Fruit fly (Drosophila melanogaster): ENCODE measurements around the gene Ptip.

The Ptip gene

DNA sequence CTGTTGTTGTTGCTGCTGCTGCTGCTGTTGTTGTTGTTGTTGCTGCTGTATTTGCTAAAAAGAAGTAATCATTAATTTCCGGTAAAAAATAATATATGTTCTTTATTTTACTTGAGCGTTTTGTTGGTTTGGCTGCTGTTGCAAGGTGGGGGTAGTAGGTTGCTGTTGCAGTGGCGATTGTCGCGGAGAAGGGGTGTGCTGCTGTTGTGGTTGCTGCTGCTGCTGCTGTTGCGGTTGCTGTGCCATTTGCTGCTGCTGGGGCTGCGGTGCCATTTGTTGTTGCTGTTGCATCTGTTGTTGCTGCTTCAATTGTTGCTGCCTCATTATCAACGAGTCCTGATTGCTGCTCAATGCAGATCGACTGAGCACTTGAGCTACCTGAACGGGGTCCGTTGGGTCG, 3.2 kb downstream of the Ptip start:
- no peak for TF ChIP-seq h (optimal IDR thresholded peaks at IDR 0.05)
- no peak for TF ChIP-seq psq (optimal IDR thresholded peaks at IDR 0.05)
- no peak for TF ChIP-seq insv (optimal IDR thresholded peaks at IDR 0.05)
- TF ChIP-seq Myc (optimal IDR thresholded peaks at IDR 0.05) = no peak
- no peak for TF ChIP-seq ttk (optimal IDR thresholded peaks at IDR 0.05)
- no peak for TF ChIP-seq Sin3A (optimal IDR thresholded peaks at IDR 0.05)

DNA sequence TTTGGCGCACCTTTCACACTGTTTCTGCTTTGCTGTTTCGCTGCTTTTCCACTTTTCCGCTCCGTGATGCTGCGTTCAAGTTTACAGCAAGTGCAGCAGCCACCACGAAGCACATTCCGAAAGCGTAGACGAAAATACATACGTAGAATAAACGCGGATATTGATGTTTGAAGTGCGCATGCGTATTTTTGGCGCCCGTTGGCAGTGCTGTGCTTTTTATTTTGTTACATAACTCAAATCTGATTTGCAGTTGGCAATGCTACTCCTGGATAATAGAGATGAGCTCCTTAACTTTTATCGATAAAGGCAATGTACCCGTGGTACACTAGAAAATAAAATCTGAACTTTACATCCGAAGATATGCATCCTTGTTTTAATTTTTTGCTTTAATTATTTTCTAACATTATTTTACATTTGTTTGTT, 22.2 kb downstream of the Ptip start:
- TF ChIP-seq Sin3A (optimal IDR thresholded peaks at IDR 0.05) = no peak
- TF ChIP-seq Myc (optimal IDR thresholded peaks at IDR 0.05) = no peak
- no peak for TF ChIP-seq psq (optimal IDR thresholded peaks at IDR 0.05)
- TF ChIP-seq h (optimal IDR thresholded peaks at IDR 0.05) = no peak
- no peak for TF ChIP-seq ttk (optimal IDR thresholded peaks at IDR 0.05)
- no peak for TF ChIP-seq insv (optimal IDR thresholded peaks at IDR 0.05)

DNA sequence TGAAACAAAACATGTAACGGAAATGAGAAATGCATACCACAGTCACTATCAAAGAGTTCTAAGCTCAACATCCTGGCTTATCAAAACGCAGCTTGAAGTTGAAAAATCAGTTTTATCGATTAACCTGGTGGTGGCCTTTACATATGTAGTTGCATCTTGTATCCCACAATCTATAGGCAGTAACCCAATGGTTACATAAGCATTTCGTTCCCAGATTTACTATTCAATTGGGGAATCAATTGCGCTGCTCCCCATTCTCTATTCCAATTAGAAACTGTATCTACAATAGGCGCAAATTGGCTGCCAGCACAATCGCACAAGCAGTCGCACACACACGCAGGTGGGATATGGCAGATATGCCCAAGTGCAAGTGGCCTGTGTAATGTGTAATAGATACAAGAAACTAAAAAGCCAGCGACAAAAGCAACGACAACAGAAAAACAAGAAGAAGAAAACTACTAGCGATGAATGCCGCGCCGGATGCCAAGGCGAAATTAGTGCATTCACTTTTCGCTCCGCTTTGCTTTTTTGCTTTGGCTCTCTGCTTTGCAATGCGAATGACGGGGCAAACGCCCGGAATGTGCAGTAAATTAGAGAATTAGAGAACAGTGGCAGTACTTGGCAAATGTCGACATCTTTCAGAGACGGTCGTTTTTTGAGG, 23.2 kb downstream of the Ptip start:
- no peak for TF ChIP-seq Sin3A (optimal IDR thresholded peaks at IDR 0.05)
- no peak for TF ChIP-seq Myc (optimal IDR thresholded peaks at IDR 0.05)
- TF ChIP-seq ttk (optimal IDR thresholded peaks at IDR 0.05) = no peak
- no peak for TF ChIP-seq h (optimal IDR thresholded peaks at IDR 0.05)
- TF ChIP-seq insv (optimal IDR thresholded peaks at IDR 0.05) = no peak
- TF ChIP-seq psq (optimal IDR thresholded peaks at IDR 0.05) = no peak

DNA sequence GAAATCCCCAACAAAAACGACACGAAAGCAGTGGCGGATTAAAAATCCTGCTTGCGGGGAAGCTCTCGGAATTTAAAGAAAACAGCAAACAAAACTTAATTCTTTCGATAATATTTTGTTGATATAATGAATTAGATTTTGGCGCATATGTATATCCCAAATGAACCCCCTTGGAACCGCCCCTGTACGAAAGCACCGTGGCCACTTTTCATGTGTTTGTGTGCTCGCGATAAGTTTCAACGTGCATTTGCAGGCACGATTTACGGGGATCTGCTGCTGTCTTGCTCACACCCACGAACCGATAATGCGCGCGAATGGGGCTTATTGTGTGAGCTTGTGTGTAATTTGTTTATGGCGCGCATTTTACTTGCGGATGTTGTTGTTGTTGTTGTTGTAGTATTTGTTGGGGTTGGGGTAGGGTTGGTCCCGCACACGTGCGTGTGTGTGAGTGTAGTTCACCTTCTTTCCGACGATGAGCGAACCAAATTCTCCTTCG, 23.9 kb downstream of the Ptip start:
- TF ChIP-seq ttk (optimal IDR thresholded peaks at IDR 0.05) (no peak), Myc (optimal IDR thresholded peaks at IDR 0.05) (no peak), psq (optimal IDR thresholded peaks at IDR 0.05) (peak; percentile 44)

DNA sequence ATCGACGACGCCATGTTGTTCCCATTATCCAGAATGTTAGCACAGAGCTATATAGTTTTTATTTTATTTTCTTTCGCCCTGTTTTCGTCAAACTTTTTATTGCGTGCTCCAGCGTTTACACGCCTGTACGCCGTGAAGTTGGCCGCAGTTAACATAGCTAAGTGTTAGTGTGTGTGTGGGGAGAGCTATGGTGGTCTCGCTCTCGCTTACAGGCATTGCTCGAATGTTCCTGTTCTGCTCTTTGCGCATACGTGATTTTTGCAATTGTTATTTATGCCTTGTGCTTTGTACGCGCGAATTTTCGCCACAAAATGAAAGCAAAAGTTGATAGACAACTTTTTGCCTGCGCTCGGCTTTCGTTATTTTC, 24.9 kb downstream of the Ptip start:
- TF ChIP-seq psq (optimal IDR thresholded peaks at IDR 0.05) (peak; percentile 97), insv (optimal IDR thresholded peaks at IDR 0.05) (no peak), Sin3A (optimal IDR thresholded peaks at IDR 0.05) (no peak)

DNA sequence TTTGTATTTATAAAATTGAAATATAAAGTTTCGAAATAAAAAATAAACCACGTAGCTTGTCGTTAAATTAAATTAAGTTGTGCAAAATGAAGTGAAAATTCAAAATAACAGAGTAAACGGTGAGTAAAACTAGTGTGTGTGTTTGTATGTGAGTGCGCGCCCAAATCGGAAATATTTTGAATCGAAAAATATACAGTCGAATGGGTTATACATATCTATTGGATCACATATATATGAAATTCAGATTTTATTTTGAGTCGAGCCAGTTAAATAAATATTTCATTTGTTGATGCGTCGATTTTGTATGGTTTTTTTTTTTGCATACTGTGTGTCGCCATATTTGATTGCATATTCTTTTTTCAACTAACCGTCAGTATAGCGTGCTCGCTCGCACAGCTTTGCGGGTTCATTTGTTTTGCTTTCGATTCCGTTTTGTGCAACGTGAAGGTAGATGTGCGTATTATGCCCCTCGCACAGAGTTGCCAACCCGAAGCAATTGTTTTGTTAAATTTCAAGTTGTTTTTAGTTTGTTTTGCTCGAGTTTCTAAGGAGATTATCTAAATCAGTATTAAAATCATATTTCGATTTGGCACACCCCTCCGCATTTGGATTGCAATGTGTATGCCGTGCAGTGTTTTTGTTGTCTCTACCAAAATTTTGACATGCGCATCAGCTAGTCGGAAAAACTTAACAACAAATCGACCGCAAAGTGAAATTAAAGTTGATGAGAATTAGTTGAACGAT, 25.5 kb downstream of the Ptip start:
- TF ChIP-seq ttk (optimal IDR thresholded peaks at IDR 0.05) = no peak
- no peak for TF ChIP-seq h (optimal IDR thresholded peaks at IDR 0.05)
- TF ChIP-seq psq (optimal IDR thresholded peaks at IDR 0.05) = peak; percentile 59
- TF ChIP-seq insv (optimal IDR thresholded peaks at IDR 0.05) = no peak

DNA sequence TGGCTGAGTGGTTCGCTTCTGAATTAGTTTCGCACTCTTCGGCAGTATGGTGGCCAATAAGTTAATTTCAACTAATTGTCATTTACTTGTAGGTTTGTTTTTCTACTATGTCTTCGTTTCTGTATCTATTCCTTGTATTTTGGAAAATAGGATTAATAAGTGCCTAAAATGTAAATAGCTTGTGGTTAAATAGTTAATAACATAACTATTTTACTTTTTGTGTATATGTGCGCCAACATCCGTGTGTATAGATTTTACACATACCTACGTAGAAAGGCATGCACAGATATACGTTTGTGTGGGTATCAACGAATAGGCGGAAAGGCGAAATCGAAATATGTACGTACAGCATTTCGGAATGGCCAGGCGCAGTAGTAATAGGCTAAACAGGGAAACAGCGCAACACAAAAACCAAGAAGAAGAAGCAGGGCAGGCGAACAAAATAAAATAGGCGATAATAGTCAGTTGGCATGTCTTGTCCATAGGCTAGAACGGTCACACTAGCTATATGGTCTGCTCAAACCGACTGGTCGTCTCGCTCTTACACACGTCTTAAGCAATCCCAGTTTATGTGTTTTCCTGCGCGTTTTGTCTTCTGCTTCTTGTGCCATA, 26.3 kb downstream of the Ptip start:
- TF ChIP-seq psq (optimal IDR thresholded peaks at IDR 0.05) (peak; percentile 98), h (optimal IDR thresholded peaks at IDR 0.05) (no peak)

DNA sequence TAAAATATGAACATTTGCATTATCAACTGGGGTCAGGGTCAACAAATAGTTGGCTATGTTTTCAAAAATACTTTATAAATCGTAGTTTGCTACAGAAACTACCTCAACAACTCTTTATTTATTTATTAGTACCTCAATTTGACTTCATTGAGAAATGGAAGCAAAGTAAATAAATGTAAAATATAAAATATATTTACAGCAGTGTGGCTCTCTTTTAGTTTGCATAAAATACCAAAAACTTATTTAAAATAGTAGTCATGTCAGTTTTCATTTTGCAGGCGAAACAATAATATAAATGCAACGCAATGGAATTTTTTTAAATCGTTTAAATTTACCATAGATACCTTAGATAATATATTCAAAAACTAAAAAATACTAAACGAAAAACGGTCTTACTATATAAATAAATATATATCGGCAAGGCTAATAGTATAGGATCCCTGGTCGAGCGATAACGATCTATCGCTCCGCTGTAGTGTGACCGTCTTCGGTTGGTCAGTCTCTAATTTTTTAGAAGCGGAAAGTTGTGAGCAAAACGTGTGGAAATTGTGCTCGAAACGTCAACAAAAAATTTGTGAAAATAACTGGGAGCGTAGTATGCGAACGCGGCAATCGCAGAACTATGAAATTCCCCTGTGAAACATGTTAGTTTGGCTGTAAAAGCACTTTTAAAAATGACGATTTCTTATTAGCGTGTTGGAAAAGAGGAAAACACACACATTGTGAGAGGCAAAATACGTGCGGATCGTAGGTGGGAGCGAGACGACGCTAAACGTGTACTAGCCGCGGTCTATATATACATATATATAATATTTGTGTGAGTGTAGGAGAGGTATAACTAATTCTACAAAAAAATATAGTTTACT, 27.0 kb downstream of the Ptip start, which contains the start of the genes Nprl3 and upSET:
TSS of gene Nprl3 (minus strand) at position 223 of the 866 bp plus-strand sequence.
TSS of gene upSET (plus strand) at position 470 of the 866 bp plus-strand sequence.
- TF ChIP-seq Myc (optimal IDR thresholded peaks at IDR 0.05) (no peak), psq (optimal IDR thresholded peaks at IDR 0.05) (peak; percentile 48)

DNA sequence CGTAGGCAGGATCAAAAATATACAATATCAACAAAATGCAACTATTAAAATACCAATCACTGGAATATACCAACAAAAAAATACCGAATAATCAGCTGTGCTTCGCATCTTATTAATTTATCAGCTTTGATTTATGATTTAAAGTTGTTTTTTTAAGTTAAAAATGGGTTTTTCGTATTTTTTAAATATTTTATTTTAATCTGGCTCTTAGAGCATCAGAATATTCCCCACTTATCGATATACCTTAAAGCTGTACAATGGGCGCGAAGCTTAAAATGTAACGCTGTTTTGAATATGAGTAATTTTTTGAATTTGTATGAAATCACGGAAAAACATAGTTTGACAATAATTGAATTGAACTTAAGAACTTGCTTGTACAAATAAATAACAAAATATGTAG, 29.7 kb downstream of the Ptip start, which contains the start of gene CG17359:
TSS of gene CG17359 (minus strand) at position 48 of the 400 bp plus-strand sequence.
- TF ChIP-seq h (optimal IDR thresholded peaks at IDR 0.05) = no peak

DNA sequence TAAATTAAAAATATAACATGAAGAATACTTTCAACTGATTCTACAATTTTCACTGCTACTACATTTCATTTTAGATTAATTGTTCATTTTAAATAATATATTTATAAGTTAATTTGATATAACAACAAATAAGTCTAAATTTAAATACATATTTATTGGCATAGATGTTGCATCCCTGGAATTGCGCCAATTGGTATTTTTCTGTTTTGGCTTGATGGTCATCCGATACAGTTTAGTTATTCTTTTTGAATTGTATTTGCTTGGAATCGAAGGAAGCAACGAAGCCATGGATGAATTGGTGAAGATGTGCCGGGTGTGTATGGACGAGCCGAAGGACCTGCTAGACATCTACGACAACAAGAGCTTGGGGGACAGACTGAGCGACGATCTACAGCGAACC, 31.9 kb downstream of the Ptip start, which contains the start of gene CG17361:
TSS of gene CG17361 (plus strand) at position 200 of the 400 bp plus-strand sequence.
- TF ChIP-seq ttk (optimal IDR thresholded peaks at IDR 0.05) (no peak), insv (optimal IDR thresholded peaks at IDR 0.05) (no peak), Myc (optimal IDR thresholded peaks at IDR 0.05) (no peak), psq (optimal IDR thresholded peaks at IDR 0.05) (no peak), h (optimal IDR thresholded peaks at IDR 0.05) (no peak), Sin3A (optimal IDR thresholded peaks at IDR 0.05) (no peak)

DNA sequence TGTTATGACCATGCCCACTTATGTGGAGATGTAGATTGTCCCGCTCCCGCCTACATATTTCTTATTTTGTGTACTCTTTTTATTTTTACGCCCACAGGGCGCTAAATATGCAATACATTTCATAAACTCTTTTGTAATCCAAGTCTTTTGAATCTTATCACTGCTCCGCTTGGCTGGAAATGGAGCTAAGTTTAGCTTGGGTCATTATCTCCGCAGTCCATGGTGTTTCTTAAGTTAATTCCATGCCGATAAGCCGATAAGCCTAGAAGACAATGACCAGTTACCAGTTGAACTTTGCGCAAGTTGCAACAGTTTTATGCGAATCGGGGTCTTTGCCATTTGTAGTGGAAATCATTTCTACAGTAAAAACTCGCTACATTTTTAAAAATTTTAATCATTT, 32.5 kb downstream of the Ptip start:
- TF ChIP-seq h (optimal IDR thresholded peaks at IDR 0.05) = no peak
- TF ChIP-seq Myc (optimal IDR thresholded peaks at IDR 0.05) = no peak
- TF ChIP-seq Sin3A (optimal IDR thresholded peaks at IDR 0.05) = no peak
- no peak for TF ChIP-seq ttk (optimal IDR thresholded peaks at IDR 0.05)
- TF ChIP-seq psq (optimal IDR thresholded peaks at IDR 0.05) = no peak
- TF ChIP-seq insv (optimal IDR thresholded peaks at IDR 0.05) = no peak
